Fruit fly (Drosophila melanogaster) whole organism, embryonic: ENCODE results near the gene CG7601.
A peak's percentile ranks its signal among the peaks of the same experiment; 100 is the strongest.

ENCODE experiments used
- B-H2 ChIP-seq: fragments of 200-800 bp; sonication (Bioruptor generic); optimal IDR thresholded peaks from 2 replicates; lab custom pipeline; 2018; ENCODE audit warnings: missing biosample characterization, mild to moderate bottlenecking, missing genetic modification characterization
- BEAF-32 ChIP-seq: fragments of 200-800 bp; sonication (Bioruptor generic); optimal IDR thresholded peaks from 3 replicates; lab custom pipeline; 2017; ENCODE audit warnings: missing biosample characterization, missing genetic modification characterization, mild to moderate bottlenecking, moderate library complexity, missing genetic modification reagents
- CG10321 ChIP-seq: fragments of 200-800 bp; sonication (Bioruptor generic); IDR thresholded peaks from 2 replicates; pipeline ENCODE4 v1.3.6; 2022; ENCODE audit warnings: missing biosample characterization, missing genetic modification characterization
- CG10462 ChIP-seq: fragments of 200-800 bp; sonication (Bioruptor generic); optimal IDR thresholded peaks from 2 replicates; lab custom pipeline; 2016; ENCODE audit warnings: missing biosample characterization, missing genetic modification characterization
- CG11093 ChIP-seq: fragments of 200-800 bp; sonication (Bioruptor generic); IDR thresholded peaks from 3 replicates; pipeline ENCODE4 v1.3.6; 2022; ENCODE audit warnings: missing biosample characterization, missing genetic modification characterization
- CG11723 ChIP-seq: fragments of 200-800 bp; sonication (Bioruptor generic); optimal IDR thresholded peaks from 2 replicates; lab custom pipeline; 2017; ENCODE audit warnings: missing biosample characterization, mild to moderate bottlenecking, missing genetic modification characterization
- CG12744 ChIP-seq: fragments of 200-800 bp; sonication (Bioruptor generic); optimal IDR thresholded peaks from 2 replicates; lab custom pipeline; 2016; ENCODE audit warnings: missing biosample characterization, missing genetic modification characterization
- CG12942 ChIP-seq: fragments of 200-800 bp; sonication (Bioruptor generic); optimal IDR thresholded peaks from 3 replicates; lab custom pipeline; 2016; ENCODE audit warnings: missing biosample characterization, missing genetic modification characterization
- CG13287 ChIP-seq: fragments of 200-800 bp; sonication (Bioruptor generic); IDR thresholded peaks from 2 replicates; pipeline ENCODE4 v1.3.6; 2022; ENCODE audit warnings: missing biosample characterization, missing genetic modification characterization; ENCODE audit not compliant: partially characterized antibody
- CG13424 ChIP-seq: fragments of 200-800 bp; sonication (Bioruptor generic); optimal IDR thresholded peaks from 2 replicates; lab custom pipeline; 2019; ENCODE audit warnings: missing biosample characterization, mild to moderate bottlenecking, missing genetic modification characterization, moderate library complexity
- CG1529 ChIP-seq: fragments of 200-800 bp; sonication (Bioruptor generic); optimal IDR thresholded peaks from 3 replicates; lab custom pipeline; 2018; ENCODE audit warnings: missing biosample characterization, missing genetic modification characterization
- CG17328 ChIP-seq: fragments of 200-800 bp; sonication (Bioruptor generic); IDR thresholded peaks from 2 replicates; pipeline ENCODE4 v1.3.6; 2022; ENCODE audit warnings: missing biosample characterization, missing genetic modification characterization
- CG17912 ChIP-seq: fragments of 200-800 bp; sonication (Bioruptor generic); optimal IDR thresholded peaks from 2 replicates; lab custom pipeline; 2018; ENCODE audit warnings: missing biosample characterization, mild to moderate bottlenecking, missing genetic modification characterization
- CG1832 ChIP-seq: fragments of 200-800 bp; sonication (Bioruptor generic); optimal IDR thresholded peaks from 2 replicates; lab custom pipeline; 2017; ENCODE audit warnings: missing biosample characterization, mild to moderate bottlenecking, missing genetic modification characterization, inconsistent platforms
- CG2120 ChIP-seq: fragments of 200-800 bp; sonication (Bioruptor generic); optimal IDR thresholded peaks from 3 replicates; lab custom pipeline; 2016; ENCODE audit warnings: missing biosample characterization, missing genetic modification characterization
- CG2678 ChIP-seq: fragments of 200-800 bp; sonication (Bioruptor generic); optimal IDR thresholded peaks from 3 replicates; lab custom pipeline; 2019; ENCODE audit warnings: missing biosample characterization, mild to moderate bottlenecking, missing genetic modification characterization, moderate library complexity
- CG34376 ChIP-seq: fragments of 200-800 bp; sonication (Bioruptor generic); optimal IDR thresholded peaks from 2 replicates; lab custom pipeline; 2018; ENCODE audit warnings: missing biosample characterization, mild to moderate bottlenecking, missing genetic modification characterization
- CG3838 ChIP-seq: fragments of 200-800 bp; sonication (Bioruptor generic); optimal IDR thresholded peaks from 3 replicates; lab custom pipeline; 2016; ENCODE audit warnings: missing biosample characterization, missing genetic modification characterization
- CG4404 ChIP-seq: fragments of 200-800 bp; sonication (Bioruptor generic); IDR thresholded peaks from 2 replicates; pipeline ENCODE4 v1.3.6; 2022; ENCODE audit warnings: missing biosample characterization, missing genetic modification characterization
- CG7839 ChIP-seq: fragments of 200-800 bp; sonication (Bioruptor generic); optimal IDR thresholded peaks from 3 replicates; lab custom pipeline; 2018; ENCODE audit warnings: missing biosample characterization, mild to moderate bottlenecking, missing genetic modification characterization, moderate library complexity
- CoRest ChIP-seq: fragments of 200-800 bp; sonication (Bioruptor generic); optimal IDR thresholded peaks from 3 replicates; lab custom pipeline; 2018; ENCODE audit warnings: missing biosample characterization, mild to moderate bottlenecking, missing genetic modification characterization, moderate library complexity
- GATAe ChIP-seq: fragments of 200-800 bp; sonication (Bioruptor generic); conservative IDR thresholded peaks from 2 replicates; pipeline ENCODE4 v1.3.6; 2022; ENCODE audit warnings: missing biosample characterization, missing genetic modification characterization
- H15 ChIP-seq: fragments of 200-800 bp; sonication (Bioruptor generic); IDR thresholded peaks from 3 replicates; pipeline ENCODE4 v1.3.6; 2022; ENCODE audit warnings: missing biosample characterization, missing genetic modification characterization
- HHEX ChIP-seq: fragments of 200-800 bp; sonication (Bioruptor generic); optimal IDR thresholded peaks from 3 replicates; lab custom pipeline; 2017; ENCODE audit warnings: missing biosample characterization, mild to moderate bottlenecking, missing genetic modification characterization, missing genetic modification reagents
- Lpt ChIP-seq: fragments of >200 bp; optimal IDR thresholded peaks from 2 replicates; lab custom pipeline; 2018; ENCODE audit warnings: missing biosample characterization, missing genetic modification characterization
- Med ChIP-seq: fragments of 200-800 bp; sonication (Bioruptor generic); peaks from one replicate; lab custom pipeline; 2016; ENCODE audit warnings: missing biosample characterization, missing genetic modification characterization, mild to moderate bottlenecking, inconsistent platforms, moderate library complexity
- Nf-YB ChIP-seq: fragments of 200-800 bp; sonication (Bioruptor generic); optimal IDR thresholded peaks from 3 replicates; lab custom pipeline; 2019; ENCODE audit warnings: missing biosample characterization, mild to moderate bottlenecking, missing genetic modification characterization, moderate library complexity
- Side ChIP-seq: fragments of 200-800 bp; sonication (Bioruptor generic); optimal IDR thresholded peaks from 2 replicates; lab custom pipeline; 2016; ENCODE audit warnings: missing biosample characterization, missing genetic modification characterization
- TFAM ChIP-seq: fragments of 200-800 bp; sonication (Bioruptor generic); optimal IDR thresholded peaks from 2 replicates; lab custom pipeline; 2017; ENCODE audit warnings: missing biosample characterization, missing genetic modification characterization, inconsistent platforms
- Taf1 ChIP-seq: fragments of 200-800 bp; sonication (Bioruptor generic); IDR thresholded peaks from 2 replicates; pipeline ENCODE4 v1.3.6; 2022; ENCODE audit warnings: missing biosample characterization, missing genetic modification characterization
- ac ChIP-seq: fragments of 200-800 bp; sonication (Bioruptor generic); optimal IDR thresholded peaks from 3 replicates; lab custom pipeline; 2017; ENCODE audit warnings: missing biosample characterization, mild to moderate bottlenecking, missing genetic modification characterization
- aop ChIP-seq: fragments of 200-800 bp; sonication (Bioruptor generic); IDR thresholded peaks from 2 replicates; pipeline ENCODE4 v1.3.6; 2022; ENCODE audit warnings: missing biosample characterization, missing genetic modification characterization
- bcd ChIP-seq: fragments of 200-800 bp; sonication (Bioruptor generic); optimal IDR thresholded peaks from 2 replicates; lab custom pipeline; 2017; ENCODE audit warnings: missing biosample characterization, mild to moderate bottlenecking, missing genetic modification characterization
- cad ChIP-seq: fragments of >200 bp; optimal IDR thresholded peaks from 2 replicates; lab custom pipeline; 2017; ENCODE audit warnings: missing biosample characterization, missing genetic modification characterization
- da ChIP-seq: fragments of 200-800 bp; sonication (Bioruptor generic); optimal IDR thresholded peaks from 2 replicates; lab custom pipeline; 2016; ENCODE audit warnings: missing biosample characterization, missing genetic modification characterization
- dati ChIP-seq: fragments of 200-800 bp; sonication (Bioruptor generic); IDR thresholded peaks from 2 replicates; pipeline ENCODE4 v1.3.6; 2022; ENCODE audit warnings: missing biosample characterization, missing genetic modification characterization
- dysf ChIP-seq: fragments of 200-800 bp; sonication (Bioruptor generic); IDR thresholded peaks from 3 replicates; pipeline ENCODE4 v1.3.6; 2022; ENCODE audit warnings: missing biosample characterization, missing genetic modification characterization
- emc ChIP-seq: fragments of 200-800 bp; sonication (Bioruptor generic); optimal IDR thresholded peaks from 2 replicates; lab custom pipeline; 2016; ENCODE audit warnings: missing biosample characterization, missing genetic modification characterization
- esg ChIP-seq: fragments of 200-800 bp; sonication (Bioruptor generic); conservative IDR thresholded peaks from 2 replicates; pipeline ENCODE4 v1.3.6; 2022; ENCODE audit warnings: missing biosample characterization, missing genetic modification characterization
- eve ChIP-seq, 2 experiments: fragments of >200 bp; optimal IDR thresholded peaks; 2 replicates each; lab custom pipeline; 2017; ENCODE audit warnings: missing biosample characterization in 2 of 2, missing genetic modification characterization in 2 of 2
- exex ChIP-seq: fragments of 200-800 bp; sonication (Bioruptor generic); optimal IDR thresholded peaks from 4 replicates; lab custom pipeline; 2018; ENCODE audit warnings: missing biosample characterization, mild to moderate bottlenecking, missing genetic modification characterization, moderate library complexity
- fru ChIP-seq: fragments of >200 bp; optimal IDR thresholded peaks from 2 replicates; lab custom pipeline; 2017
- grn ChIP-seq: fragments of 200-800 bp; sonication (Bioruptor generic); optimal IDR thresholded peaks from 3 replicates; lab custom pipeline; 2017; ENCODE audit warnings: missing biosample characterization, missing genetic modification characterization
- lab ChIP-seq: fragments of 200-800 bp; sonication (Bioruptor generic); optimal IDR thresholded peaks from 3 replicates; lab custom pipeline; 2017; ENCODE audit warnings: missing biosample characterization, missing genetic modification characterization, mild to moderate bottlenecking, moderate library complexity, missing genetic modification reagents
- pan ChIP-seq, 4 experiments: fragments of >200 bp in 3 of 4; fragments of 200-800 bp in 1 of 4; sonication (Bioruptor generic) in 1 of 4; optimal IDR thresholded peaks in 3 of 4; IDR thresholded peaks in 1 of 4; 2 replicates each; pipeline versions ENCODE4 v1.3.6 to Lab custom; 2017 to 2022; ENCODE audit warnings: missing biosample characterization in 2 of 4, missing genetic modification characterization in 2 of 4, mixed read lengths in 1 of 4
- pho ChIP-seq: fragments of 200-800 bp; sonication (Bioruptor generic); optimal IDR thresholded peaks from 2 replicates; lab custom pipeline; 2016; ENCODE audit warnings: missing biosample characterization, missing genetic modification characterization
- sd ChIP-seq: fragments of 200-800 bp; sonication (Bioruptor generic); optimal IDR thresholded peaks from 3 replicates; lab custom pipeline; 2018; ENCODE audit warnings: missing biosample characterization, mild to moderate bottlenecking, missing genetic modification characterization, moderate library complexity
- sens ChIP-seq: fragments of 200-800 bp; sonication (Bioruptor generic); peaks from one replicate; lab custom pipeline; 2016; ENCODE audit warnings: missing biosample characterization, missing genetic modification characterization
- slp2 ChIP-seq: fragments of 200-800 bp; sonication (Bioruptor generic); optimal IDR thresholded peaks from 2 replicates; lab custom pipeline; 2016; ENCODE audit warnings: missing biosample characterization, missing genetic modification characterization
- sug ChIP-seq: fragments of 200-800 bp; optimal IDR thresholded peaks from 2 replicates; lab custom pipeline; 2019; ENCODE audit warnings: missing biosample characterization, mild to moderate bottlenecking, missing genetic modification characterization, moderate library complexity

Gene CG7601

dm6 chr3R:29736678-29737093 lies at the start of gene CG7601, which contains the start of gene CIA30 (continued):
- TF ChIP-seq CG17912 (GFP tag; lab: Kevin White, UChicago) (peak; percentile 87), CG10321 (peak; percentile 90), esg (GFP tag; lab: Robert Waterston, UW) (peak; percentile 100), slp2 (GFP tag; lab: Kevin White, UChicago) (peak; percentile 99), fru (lab: Kevin White, UChicago) (no peak), B-H2 (peak; percentile 98), CoRest (tag; lab: Kevin White, UChicago) (peak; percentile 98), CG4404 (GFP tag; lab: Robert Waterston, UW) (peak; percentile 100), CG12744 (peak; percentile 95), emc (GFP tag; lab: Kevin White, UChicago) (peak; percentile 97), CG10462 (peak; percentile 95), cad (GFP tag; lab: Kevin White, UChicago) (no peak), CG17328 (GFP tag; lab: Robert Waterston, UW) (peak; percentile 99), CG11093 (peak; percentile 100), CG3838 (GFP tag; lab: Kevin White, UChicago) (peak; percentile 92), TFAM (GFP tag; lab: Kevin White, UChicago) (peak; percentile 84), HHEX (GFP tag; lab: Kevin White, UChicago) (peak; percentile 98), CG13424 (tag; lab: Kevin White, UChicago) (peak; percentile 98), eve (GFP tag; optimal IDR thresholded peaks at IDR 0.05; lab: Kevin White, UChicago) (peak in 1 of 2 experiments; percentile 91), BEAF-32 (GFP tag; lab: Kevin White, UChicago) (peak; percentile 29), CG13287 (GFP tag; lab: Robert Waterston, UW) (peak; percentile 65), Side (GFP tag; lab: Kevin White, UChicago) (peak; percentile 99), pho (GFP tag; lab: Kevin White, UChicago) (peak; percentile 98), CG1832 (GFP tag; lab: Kevin White, UChicago) (no peak), CG1529 (GFP tag; lab: Kevin White, UChicago) (peak; percentile 92), ac (GFP tag; lab: Kevin White, UChicago) (peak; percentile 78), Taf1 (GFP tag; lab: Robert Waterston, UW) (peak; percentile 100)

- TF ChIP-seq da (GFP tag; lab: Kevin White, UChicago) (no peak), CG2120 (GFP tag; lab: Kevin White, UChicago) (no peak), Med (peak; percentile 13), bcd (no peak), CG11723 (no peak), Lpt (GFP tag; lab: Kevin White, UChicago) (no peak), CG4404 (GFP tag; lab: Robert Waterston, UW) (0 out of 2 replicates have a peak, but pooled peaks have one; percentile 10), H15 (GFP tag; lab: Robert Waterston, UW) (0 out of 3 replicates have a peak, but pooled peaks have one; percentile 22), dati (GFP tag; lab: Robert Waterston, UW) (no peak)
These were observed 48.7 kb upstream of the CG7601 start for dm6 chr3R:29785242-29785641.

- no peak for TF ChIP-seq aop (GFP tag; lab: Robert Waterston, UW)
- no peak for TF ChIP-seq CG7839 (tag; lab: Kevin White, UChicago)
- TF ChIP-seq sug (tag; lab: Kevin White, UChicago) = peak; percentile 9
- TF ChIP-seq exex (tag; lab: Kevin White, UChicago) = peak; percentile 86
- peak; percentile 53 for TF ChIP-seq CG34376 (GFP tag; lab: Kevin White, UChicago)
- TF ChIP-seq sd (tag; lab: Kevin White, UChicago) = peak; percentile 79
- TF ChIP-seq pan (optimal IDR thresholded peaks at IDR 0.05; lab: Kevin White, UChicago) = no peak
- TF ChIP-seq pan (GFP tag; optimal IDR thresholded peaks at IDR 0.05 in 1 of 2, IDR thresholded peaks at IDR 0.05 in 1 of 2) = peak in 1 of 2 experiments; percentile 8
- TF ChIP-seq lab (GFP tag; lab: Kevin White, UChicago) = peak; percentile 13
- peak; percentile 69 for TF ChIP-seq sens (GFP tag; lab: Kevin White, UChicago)
- no peak for TF ChIP-seq Nf-YB (GFP tag; lab: Kevin White, UChicago)
- TF ChIP-seq GATAe (GFP tag; lab: Robert Waterston, UW) = peak; percentile 39; the same call in 1 of the 2 replicates
- TF ChIP-seq grn (GFP tag; lab: Kevin White, UChicago) = peak; percentile 21
- TF ChIP-seq dysf (GFP tag; lab: Robert Waterston, UW) = no peak
- peak; percentile 35 for TF ChIP-seq CG2678
- no peak for TF ChIP-seq CG12942 (GFP tag; lab: Kevin White, UChicago)
- peak; percentile 0 for TF ChIP-seq Med
These were observed 46.7 kb upstream of the CG7601 start for dm6 chr3R:29783210-29783609.
